Fruit fly (Drosophila melanogaster) whole organism, embryonic: ENCODE results near the gene Alms1a.

Source experiments
- ATbp ChIP-seq: fragments of 200-800 bp; sonication (Bioruptor generic); optimal IDR thresholded peaks from 2 replicates; lab custom pipeline; 2017; ENCODE audit warnings: missing biosample characterization, mild to moderate bottlenecking, missing genetic modification characterization, missing genetic modification reagents
- Abd-B ChIP-seq: fragments of 200-800 bp; sonication (Bioruptor generic); optimal IDR thresholded peaks from 2 replicates; lab custom pipeline; 2018; ENCODE audit warnings: missing biosample characterization, mild to moderate bottlenecking, missing genetic modification characterization, moderate library complexity
- Aef1 ChIP-seq: fragments of 200-800 bp; sonication (Bioruptor generic); IDR thresholded peaks from 3 replicates; pipeline ENCODE4 v1.3.6; 2022; ENCODE audit warnings: missing biosample characterization, missing genetic modification characterization
- CG10267 ChIP-seq: fragments of 200-800 bp; sonication (Bioruptor generic); optimal IDR thresholded peaks from 2 replicates; lab custom pipeline; 2018; ENCODE audit warnings: missing biosample characterization, mild to moderate bottlenecking, missing genetic modification characterization, moderate library complexity
- CG11398 ChIP-seq: fragments of 200-800 bp; sonication (Bioruptor generic); optimal IDR thresholded peaks from 2 replicates; lab custom pipeline; 2016; ENCODE audit warnings: missing biosample characterization, missing genetic modification characterization
- CG11695 ChIP-seq: fragments of 200-800 bp; sonication (Bioruptor generic); IDR thresholded peaks from 3 replicates; pipeline ENCODE4 v1.3.6; 2022; ENCODE audit warnings: missing biosample characterization, missing genetic modification characterization
- CG11723 ChIP-seq: fragments of 200-800 bp; sonication (Bioruptor generic); optimal IDR thresholded peaks from 2 replicates; lab custom pipeline; 2017; ENCODE audit warnings: missing biosample characterization, mild to moderate bottlenecking, missing genetic modification characterization
- CG12391 ChIP-seq: fragments of 200-800 bp; sonication (Bioruptor generic); optimal IDR thresholded peaks from 3 replicates; lab custom pipeline; 2018; ENCODE audit warnings: missing biosample characterization, mild to moderate bottlenecking, missing genetic modification characterization, moderate library complexity
- CG12769 ChIP-seq: fragments of 200-800 bp; sonication (Bioruptor generic); optimal IDR thresholded peaks from 2 replicates; lab custom pipeline; 2019; ENCODE audit warnings: missing biosample characterization, mild to moderate bottlenecking, missing genetic modification characterization, moderate library complexity
- CG13624 ChIP-seq: fragments of 200-800 bp; sonication (Bioruptor generic); optimal IDR thresholded peaks from 2 replicates; lab custom pipeline; 2016; ENCODE audit warnings: missing biosample characterization, missing genetic modification characterization
- CG13775 ChIP-seq: fragments of 200-800 bp; sonication (Bioruptor generic); optimal IDR thresholded peaks from 3 replicates; lab custom pipeline; 2017; ENCODE audit warnings: missing biosample characterization, mild to moderate bottlenecking, missing genetic modification characterization
- CG17912 ChIP-seq: fragments of 200-800 bp; sonication (Bioruptor generic); optimal IDR thresholded peaks from 2 replicates; lab custom pipeline; 2018; ENCODE audit warnings: missing biosample characterization, mild to moderate bottlenecking, missing genetic modification characterization
- CG1832 ChIP-seq: fragments of 200-800 bp; sonication (Bioruptor generic); optimal IDR thresholded peaks from 2 replicates; lab custom pipeline; 2017; ENCODE audit warnings: missing biosample characterization, mild to moderate bottlenecking, missing genetic modification characterization, inconsistent platforms
- CG32772 ChIP-seq: fragments of 200-800 bp; sonication (Bioruptor generic); IDR thresholded peaks from 2 replicates; pipeline ENCODE4 v1.3.6; 2022; ENCODE audit warnings: missing biosample characterization, missing genetic modification characterization
- CG3847 ChIP-seq: fragments of 200-800 bp; sonication (Bioruptor generic); IDR thresholded peaks from 2 replicates; pipeline ENCODE4 v1.3.6; 2022; ENCODE audit warnings: missing biosample characterization, missing genetic modification characterization
- CG4854 ChIP-seq: fragments of 200-800 bp; sonication (Bioruptor generic); optimal IDR thresholded peaks from 2 replicates; lab custom pipeline; 2016; ENCODE audit warnings: missing biosample characterization, missing genetic modification characterization, inconsistent platforms
- CG7271 ChIP-seq: fragments of 200-800 bp; sonication (Bioruptor generic); optimal IDR thresholded peaks from 2 replicates; lab custom pipeline; 2018; ENCODE audit warnings: missing biosample characterization, mild to moderate bottlenecking, missing genetic modification characterization, moderate library complexity
- CG7928 ChIP-seq: fragments of 200-800 bp; sonication (Bioruptor generic); optimal IDR thresholded peaks from 2 replicates; lab custom pipeline; 2017; ENCODE audit warnings: missing biosample characterization, mild to moderate bottlenecking, missing genetic modification characterization
- CG8281 ChIP-seq: fragments of 200-800 bp; sonication (Bioruptor generic); optimal IDR thresholded peaks from 2 replicates; lab custom pipeline; 2018; ENCODE audit warnings: missing biosample characterization, mild to moderate bottlenecking, missing genetic modification characterization, moderate library complexity
- CG9215 ChIP-seq: fragments of 200-800 bp; sonication (Bioruptor generic); IDR thresholded peaks from 2 replicates; pipeline ENCODE4 v1.3.6; 2022; ENCODE audit warnings: missing biosample characterization, missing genetic modification characterization
- CG9817 ChIP-seq: fragments of 200-800 bp; sonication (Bioruptor generic); optimal IDR thresholded peaks from 2 replicates; lab custom pipeline; 2018; ENCODE audit warnings: missing biosample characterization, mild to moderate bottlenecking, missing genetic modification characterization, moderate library complexity
- Dad ChIP-seq: fragments of 200-800 bp; sonication (Bioruptor generic); optimal IDR thresholded peaks from 3 replicates; lab custom pipeline; 2016; ENCODE audit warnings: missing biosample characterization, missing genetic modification characterization
- GATAe ChIP-seq: fragments of 200-800 bp; sonication (Bioruptor generic); conservative IDR thresholded peaks from 2 replicates; pipeline ENCODE4 v1.3.6; 2022; ENCODE audit warnings: missing biosample characterization, missing genetic modification characterization
- H15 ChIP-seq: fragments of 200-800 bp; sonication (Bioruptor generic); IDR thresholded peaks from 3 replicates; pipeline ENCODE4 v1.3.6; 2022; ENCODE audit warnings: missing biosample characterization, missing genetic modification characterization
- HLH3B ChIP-seq: fragments of 200-800 bp; sonication (Bioruptor generic); IDR thresholded peaks from 2 replicates; pipeline ENCODE4 v1.3.6; 2022; ENCODE audit warnings: missing biosample characterization, missing genetic modification characterization
- HLH54F ChIP-seq: fragments of 200-800 bp; sonication (Bioruptor generic); optimal IDR thresholded peaks from 3 replicates; lab custom pipeline; 2016; ENCODE audit warnings: missing biosample characterization, missing genetic modification characterization
- HmgZ ChIP-seq: fragments of 200-800 bp; sonication (Bioruptor generic); optimal IDR thresholded peaks from 2 replicates; lab custom pipeline; 2018; ENCODE audit warnings: missing biosample characterization, mild to moderate bottlenecking, missing genetic modification characterization
- Hr39 ChIP-seq: fragments of >200 bp; optimal IDR thresholded peaks from 2 replicates; lab custom pipeline; 2017
- Mrtf ChIP-seq: fragments of 200-800 bp; sonication (Bioruptor generic); IDR thresholded peaks from 3 replicates; pipeline ENCODE4 v1.3.6; 2022; ENCODE audit warnings: missing biosample characterization, missing genetic modification characterization
- NFAT ChIP-seq: fragments of 200-800 bp; sonication (Bioruptor generic); IDR thresholded peaks from 2 replicates; pipeline ENCODE4 v1.3.6; 2022; ENCODE audit warnings: missing biosample characterization, missing genetic modification characterization
- NfI ChIP-seq: fragments of 200-800 bp; sonication (Bioruptor generic); optimal IDR thresholded peaks from 3 replicates; lab custom pipeline; 2018; ENCODE audit warnings: missing biosample characterization, mild to moderate bottlenecking, missing genetic modification characterization, moderate library complexity
- TFAM ChIP-seq: fragments of 200-800 bp; sonication (Bioruptor generic); optimal IDR thresholded peaks from 2 replicates; lab custom pipeline; 2017; ENCODE audit warnings: missing biosample characterization, missing genetic modification characterization, inconsistent platforms
- Xrp1 ChIP-seq: fragments of 200-800 bp; sonication (Bioruptor generic); IDR thresholded peaks from 2 replicates; pipeline ENCODE4 v1.3.6; 2022; ENCODE audit warnings: missing biosample characterization, missing genetic modification characterization
- ase ChIP-seq: fragments of 200-800 bp; sonication (Bioruptor generic); IDR thresholded peaks from 3 replicates; pipeline ENCODE4 v1.3.6; 2022; ENCODE audit warnings: missing biosample characterization, missing genetic modification characterization
- cas ChIP-seq: fragments of 200-800 bp; sonication (Bioruptor generic); IDR thresholded peaks from 2 replicates; pipeline ENCODE4 v1.3.6; 2022; ENCODE audit warnings: missing biosample characterization, missing genetic modification characterization
- da ChIP-seq: fragments of 200-800 bp; sonication (Bioruptor generic); optimal IDR thresholded peaks from 2 replicates; lab custom pipeline; 2016; ENCODE audit warnings: missing biosample characterization, missing genetic modification characterization
- danr ChIP-seq: fragments of 200-800 bp; sonication (Bioruptor generic); IDR thresholded peaks from 2 replicates; pipeline ENCODE4 v1.3.6; 2022; ENCODE audit warnings: missing biosample characterization, missing genetic modification characterization
- dimm ChIP-seq: fragments of 200-800 bp; sonication (Bioruptor generic); IDR thresholded peaks from 2 replicates; pipeline ENCODE4 v1.3.6; 2022; ENCODE audit warnings: missing biosample characterization, missing genetic modification characterization
- disco-r ChIP-seq: fragments of 200-800 bp; sonication (Bioruptor generic); optimal IDR thresholded peaks from 2 replicates; lab custom pipeline; 2016; ENCODE audit warnings: missing biosample characterization, missing genetic modification characterization
- ewg ChIP-seq: fragments of 200-800 bp; sonication (Bioruptor generic); optimal IDR thresholded peaks from 3 replicates; lab custom pipeline; 2017; ENCODE audit warnings: mild to moderate bottlenecking, missing biosample characterization, missing genetic modification reagents, missing genetic modification characterization
- gcm2 ChIP-seq: fragments of 200-800 bp; sonication (Bioruptor generic); optimal IDR thresholded peaks from 2 replicates; lab custom pipeline; 2016; ENCODE audit warnings: missing biosample characterization, missing genetic modification characterization
- gt ChIP-seq: fragments of 200-800 bp; sonication (Bioruptor generic); IDR thresholded peaks from 2 replicates; pipeline ENCODE4 v1.3.6; 2022; ENCODE audit warnings: missing biosample characterization, missing genetic modification characterization
- kni ChIP-seq: fragments of 200-800 bp; sonication (Bioruptor generic); optimal IDR thresholded peaks from 3 replicates; lab custom pipeline; 2017; ENCODE audit warnings: mild to moderate bottlenecking, missing biosample characterization, missing genetic modification reagents, missing genetic modification characterization
- mirr ChIP-seq: fragments of 200-800 bp; sonication (Bioruptor generic); optimal IDR thresholded peaks from 3 replicates; lab custom pipeline; 2018; ENCODE audit warnings: missing biosample characterization, mild to moderate bottlenecking, missing genetic modification characterization
- nerfin-2 ChIP-seq: fragments of 200-800 bp; sonication (Bioruptor generic); IDR thresholded peaks from 2 replicates; pipeline ENCODE4 v1.3.6; 2022; ENCODE audit warnings: missing biosample characterization, missing genetic modification characterization; ENCODE audit not compliant: partially characterized antibody
- org-1 ChIP-seq: fragments of 200-800 bp; sonication (Bioruptor generic); optimal IDR thresholded peaks from 2 replicates; lab custom pipeline; 2017; ENCODE audit warnings: missing biosample characterization, missing genetic modification characterization
- pan ChIP-seq, 4 experiments: fragments of >200 bp in 3 of 4; fragments of 200-800 bp in 1 of 4; sonication (Bioruptor generic) in 1 of 4; optimal IDR thresholded peaks in 3 of 4; IDR thresholded peaks in 1 of 4; 2 replicates each; pipeline versions ENCODE4 v1.3.6 to Lab custom; 2017 to 2022; ENCODE audit warnings: missing biosample characterization in 2 of 4, missing genetic modification characterization in 2 of 4, mixed read lengths in 1 of 4
- seq ChIP-seq: fragments of 200-800 bp; sonication (Bioruptor generic); IDR thresholded peaks from 2 replicates; pipeline ENCODE4 v1.3.6; 2022; ENCODE audit warnings: missing biosample characterization, missing genetic modification characterization
- ttk ChIP-seq: fragments of 200-800 bp; sonication (Bioruptor generic); IDR thresholded peaks from 2 replicates; pipeline ENCODE4 v2.1.2; 2022; ENCODE audit warnings: missing biosample characterization, missing genetic modification characterization
- wor ChIP-seq: fragments of 200-800 bp; sonication (Bioruptor generic); IDR thresholded peaks from 2 replicates; pipeline ENCODE4 v1.3.6; 2022; ENCODE audit warnings: missing biosample characterization, missing genetic modification characterization

Gene Alms1a

dm6 chrX:4666650-4667360 is 31.0 kb upstream of the Alms1a start, which contains the start of gene CG3009 (continued):
- TF ChIP-seq CG4854 (peak; percentile 95), Abd-B (GFP tag; lab: Kevin White, UChicago) (peak; percentile 95), ewg (GFP tag; lab: Kevin White, UChicago) (peak; percentile 94), CG11695 (GFP tag; lab: Robert Waterston, UW) (peak; percentile 98), CG10267 (peak; percentile 88), CG9215 (GFP tag; lab: Robert Waterston, UW) (peak; percentile 96), pan (optimal IDR thresholded peaks at IDR 0.05; lab: Kevin White, UChicago) (no peak), pan (GFP tag; optimal IDR thresholded peaks at IDR 0.05 in 1 of 2, IDR thresholded peaks at IDR 0.05 in 1 of 2) (peak in 1 of 2 experiments; percentile 98), CG13624 (GFP tag; lab: Kevin White, UChicago) (peak; percentile 98), HLH3B (GFP tag; lab: Robert Waterston, UW) (peak; percentile 97), nerfin-2 (GFP tag; lab: Robert Waterston, UW) (no peak), Dad (GFP tag; lab: Kevin White, UChicago) (peak; percentile 98), dimm (GFP tag; lab: Robert Waterston, UW) (peak; percentile 89), CG9817 (peak; percentile 97), HLH54F (peak; percentile 98), Mrtf (GFP tag; lab: Robert Waterston, UW) (peak; percentile 98), gt (GFP tag; lab: Robert Waterston, UW) (peak; percentile 92), kni (GFP tag; lab: Kevin White, UChicago) (peak; percentile 87), ttk (GFP tag; lab: Robert Waterston, UW) (peak; percentile 95), ATbp (GFP tag; lab: Kevin White, UChicago) (peak; percentile 98), gcm2 (peak; percentile 95), CG1832 (GFP tag; lab: Kevin White, UChicago) (peak; percentile 38), CG17912 (GFP tag; lab: Kevin White, UChicago) (peak; percentile 74), CG7271 (tag; lab: Kevin White, UChicago) (peak; percentile 35), GATAe (GFP tag; lab: Robert Waterston, UW) (peak; percentile 92), CG7928 (peak; percentile 79), mirr (GFP tag; lab: Kevin White, UChicago) (peak; percentile 97), CG12769 (peak; percentile 98), seq (peak; percentile 98), Xrp1 (peak; percentile 98), CG11723 (GFP tag; lab: Kevin White, UChicago) (peak; percentile 96), wor (GFP tag; lab: Robert Waterston, UW) (peak; percentile 95), org-1 (peak; percentile 98), HmgZ (peak; percentile 99), CG3847 (GFP tag; lab: Robert Waterston, UW) (peak; percentile 98), H15 (GFP tag; lab: Robert Waterston, UW) (peak; percentile 94), CG8281 (tag; lab: Kevin White, UChicago) (peak; percentile 88), CG32772 (GFP tag; lab: Robert Waterston, UW) (peak; percentile 97), danr (GFP tag; lab: Robert Waterston, UW) (peak; percentile 95), TFAM (GFP tag; lab: Kevin White, UChicago) (peak; percentile 73), Hr39 (lab: Kevin White, UChicago) (no peak), NfI (GFP tag; lab: Kevin White, UChicago) (peak; percentile 98), CG13775 (GFP tag; lab: Kevin White, UChicago) (peak; percentile 96), NFAT (GFP tag; lab: Robert Waterston, UW) (peak; percentile 97), CG12391 (peak; percentile 96), da (peak; percentile 93), CG11398 (GFP tag; lab: Kevin White, UChicago) (peak; percentile 97), disco-r (GFP tag; lab: Kevin White, UChicago) (peak; percentile 97), ase (GFP tag; lab: Robert Waterston, UW) (peak; percentile 96), Aef1 (GFP tag; lab: Robert Waterston, UW) (peak; percentile 97), cas (GFP tag; lab: Robert Waterston, UW) (peak; percentile 96)
